Worm (Caenorhabditis elegans) whole organism, L3 larva: Measurements from ENCODE around the gene F16G10.9.

Experiments
- ama-1 ChIP-seq: fragments of 150-350 bp; optimal IDR thresholded peaks from 2 replicates; lab custom pipeline; 2018
- ceh-82 ChIP-seq: fragments of 150-350 bp; optimal IDR thresholded peaks from 2 replicates; lab custom pipeline; 2014; ENCODE audit warnings: missing biosample characterization, missing genetic modification characterization
- ceh-9 ChIP-seq: sonication (generic microtip); optimal IDR thresholded peaks from 2 replicates; lab custom pipeline; 2018; ENCODE audit warnings: missing biosample characterization, missing genetic modification characterization
- elt-1 ChIP-seq: fragments of 150-350 bp; optimal IDR thresholded peaks from 2 replicates; lab custom pipeline; 2014; ENCODE audit warnings: missing biosample characterization, missing genetic modification characterization
- fos-1 ChIP-seq: fragments of 150-350 bp; optimal IDR thresholded peaks from 2 replicates; lab custom pipeline; 2014; ENCODE audit warnings: missing biosample characterization, missing genetic modification characterization
- lin-39 ChIP-seq: fragments of 150-350 bp; optimal IDR thresholded peaks from 2 replicates; lab custom pipeline; 2018; ENCODE audit warnings: missing biosample characterization, missing genetic modification reagents, missing genetic modification characterization
- mdl-1 ChIP-seq: fragments of 150-350 bp; optimal IDR thresholded peaks from 2 replicates; lab custom pipeline; 2014; ENCODE audit warnings: missing biosample characterization, missing genetic modification characterization
- nhr-28 ChIP-seq: fragments of 150-350 bp; optimal IDR thresholded peaks from 2 replicates; lab custom pipeline; 2014; ENCODE audit warnings: missing biosample characterization, missing genetic modification characterization
- nhr-67 ChIP-seq: fragments of 150-350 bp; optimal IDR thresholded peaks from 2 replicates; lab custom pipeline; 2014; ENCODE audit warnings: missing biosample characterization, missing genetic modification characterization
- nhr-77 ChIP-seq: fragments of 150-350 bp; optimal IDR thresholded peaks from 2 replicates; lab custom pipeline; 2014; ENCODE audit warnings: missing biosample characterization, missing genetic modification characterization
- pqm-1 ChIP-seq: fragments of 150-350 bp; optimal IDR thresholded peaks from 2 replicates; lab custom pipeline; 2017; ENCODE audit warnings: missing biosample characterization, missing genetic modification characterization, inconsistent platforms
- snpc-4 ChIP-seq: fragments of 150-350 bp; optimal IDR thresholded peaks from 2 replicates; lab custom pipeline; 2014; ENCODE audit warnings: missing biosample characterization, missing genetic modification characterization
- tbx-2 ChIP-seq: sonication (generic microtip); optimal IDR thresholded peaks from 2 replicates; lab custom pipeline; 2016; ENCODE audit warnings: mild to moderate bottlenecking, missing genetic modification characterization, missing compliant biosample characterization
- unc-62 ChIP-seq: fragments of 150-350 bp; sonication (generic microtip); optimal IDR thresholded peaks from 4 replicates; lab custom pipeline; 2014; ENCODE audit warnings: missing biosample characterization, missing genetic modification reagents, missing genetic modification characterization

ce11 chrII:2390884-2391283 is 5.5 kb upstream of the F16G10.9 start, which contains the start of gene F16G10.10:
- TF ChIP-seq nhr-77 (tag; lab: Kevin White, UChicago), result no peak
- no peak for TF ChIP-seq snpc-4 (tag; lab: Kevin White, UChicago)
- TF ChIP-seq ama-1 (lab: Kevin White, UChicago), result no peak
- TF ChIP-seq lin-39, result no peak
- no peak for TF ChIP-seq elt-1 (tag; lab: Kevin White, UChicago)
- no peak for TF ChIP-seq ceh-9 (tag; lab: Kevin White, UChicago)
- TF ChIP-seq fos-1 (tag; lab: Kevin White, UChicago), result no peak
- no peak for TF ChIP-seq nhr-28 (tag; lab: Kevin White, UChicago)
- no peak for TF ChIP-seq nhr-67 (tag; lab: Kevin White, UChicago)
- no peak for TF ChIP-seq ceh-82
- no peak for TF ChIP-seq mdl-1 (tag; lab: Kevin White, UChicago)
- TF ChIP-seq unc-62 (GFP tag; lab: Kevin White, UChicago), result no peak
- TF ChIP-seq pqm-1 (tag; lab: Kevin White, UChicago), result no peak
- TF ChIP-seq tbx-2 (tag; lab: Kevin White, UChicago), result no peak
